Worm (Caenorhabditis elegans) whole organism, L3 larva: Measurements from ENCODE around the gene lea-1.

Experiments
- daf-12 ChIP-seq: fragments of 150-350 bp; optimal IDR thresholded peaks from 2 replicates; lab custom pipeline; 2014; ENCODE audit warnings: missing biosample characterization, missing genetic modification reagents, missing genetic modification characterization
- elt-1 ChIP-seq: fragments of 150-350 bp; optimal IDR thresholded peaks from 2 replicates; lab custom pipeline; 2014; ENCODE audit warnings: missing biosample characterization, missing genetic modification characterization
- nhr-28 ChIP-seq: fragments of 150-350 bp; optimal IDR thresholded peaks from 2 replicates; lab custom pipeline; 2014; ENCODE audit warnings: missing biosample characterization, missing genetic modification characterization
- ztf-11 ChIP-seq: fragments of 150-350 bp; optimal IDR thresholded peaks from 2 replicates; lab custom pipeline; 2014; ENCODE audit warnings: missing biosample characterization, missing genetic modification characterization

- TF ChIP-seq daf-12 (tag; lab: Kevin White, UChicago) (no peak), elt-1 (no peak), ztf-11 (no peak), nhr-28 (tag; lab: Kevin White, UChicago) (no peak)
These were observed 19.3 kb downstream of the lea-1 start, which contains the start of gene acl-2 for ce11 chrV:10030992-10031383.
